Worm (Caenorhabditis elegans) whole organism, late embryonic: ENCODE data around the gene rtfo-1.

Experiments used
- C08G9.2 ChIP-seq: sonication (generic microtip); optimal IDR thresholded peaks from 2 replicates; lab custom pipeline; 2016; ENCODE audit warnings: mild to moderate bottlenecking, missing genetic modification characterization, moderate library complexity, missing compliant biosample characterization
- T23F11.4 ChIP-seq: fragments of 200-800 bp; sonication (Bioruptor generic); optimal IDR thresholded peaks from 2 replicates; lab custom pipeline; 2018; ENCODE audit warnings: mild to moderate bottlenecking, missing genetic modification characterization, missing compliant biosample characterization
- Y22D7AL.16 ChIP-seq: sonication (generic microtip); optimal IDR thresholded peaks from 2 replicates; lab custom pipeline; 2016; ENCODE audit warnings: missing genetic modification characterization, missing compliant biosample characterization
- ahr-1 ChIP-seq: sonication (generic microtip); optimal IDR thresholded peaks from 2 replicates; lab custom pipeline; 2016; ENCODE audit warnings: missing genetic modification characterization, missing compliant biosample characterization
- ceh-14 ChIP-seq: sonication (generic microtip); optimal IDR thresholded peaks from 2 replicates; lab custom pipeline; 2016; ENCODE audit warnings: missing genotype, missing genetic modification characterization, missing compliant biosample characterization
- ceh-19 ChIP-seq: fragments of 200-800 bp; sonication (Bioruptor generic); optimal IDR thresholded peaks from 2 replicates; lab custom pipeline; 2018; ENCODE audit warnings: mild to moderate bottlenecking, missing genetic modification characterization, missing compliant biosample characterization
- ceh-22 ChIP-seq: sonication (generic microtip); optimal IDR thresholded peaks from 2 replicates; lab custom pipeline; 2017; ENCODE audit warnings: missing biosample characterization, missing genetic modification characterization
- ceh-30 ChIP-seq: fragments of 150-350 bp; optimal IDR thresholded peaks from 2 replicates; lab custom pipeline; 2014; ENCODE audit warnings: missing biosample characterization, missing genetic modification characterization
- ceh-31 ChIP-seq: sonication (generic microtip); optimal IDR thresholded peaks from 2 replicates; lab custom pipeline; 2016; ENCODE audit warnings: missing genetic modification characterization, missing compliant biosample characterization
- ceh-48 ChIP-seq: sonication (generic microtip); optimal IDR thresholded peaks from 2 replicates; lab custom pipeline; 2016; ENCODE audit warnings: missing genetic modification characterization, inconsistent platforms, missing compliant biosample characterization
- ceh-6 ChIP-seq: fragments of 200-800 bp; sonication (Bioruptor generic); optimal IDR thresholded peaks from 2 replicates; lab custom pipeline; 2018; ENCODE audit warnings: mild to moderate bottlenecking, missing genetic modification characterization, missing compliant biosample characterization
- dmd-4 ChIP-seq: sonication (generic microtip); optimal IDR thresholded peaks from 2 replicates; lab custom pipeline; 2016; ENCODE audit warnings: borderline replicate concordance, missing genetic modification characterization, missing compliant biosample characterization
- dve-1 ChIP-seq: sonication (generic microtip); optimal IDR thresholded peaks from 2 replicates; lab custom pipeline; 2017; ENCODE audit warnings: antibody characterized with exemption, mild to moderate bottlenecking, missing genetic modification characterization, missing compliant biosample characterization
- ets-4 ChIP-seq: sonication (generic microtip); optimal IDR thresholded peaks from 2 replicates; lab custom pipeline; 2016; ENCODE audit warnings: missing genetic modification characterization, missing compliant biosample characterization
- fax-1 ChIP-seq: sonication (generic microtip); optimal IDR thresholded peaks from 2 replicates; lab custom pipeline; 2016; ENCODE audit warnings: missing genotype, missing genetic modification characterization, missing compliant biosample characterization
- fkh-6 ChIP-seq: sonication (generic microtip); optimal IDR thresholded peaks from 2 replicates; lab custom pipeline; 2016; ENCODE audit warnings: missing genetic modification characterization, missing compliant biosample characterization
- hlh-15 ChIP-seq: sonication (generic microtip); optimal IDR thresholded peaks from 2 replicates; lab custom pipeline; 2016; ENCODE audit warnings: missing genetic modification characterization, missing compliant biosample characterization
- hlh-30 ChIP-seq: sonication (generic microtip); optimal IDR thresholded peaks from 2 replicates; lab custom pipeline; 2017; ENCODE audit warnings: antibody characterized with exemption, missing genetic modification characterization, missing compliant biosample characterization; ENCODE audit not compliant: insufficient read depth
- lim-6 ChIP-seq: sonication (generic microtip); optimal IDR thresholded peaks from 2 replicates; lab custom pipeline; 2016; ENCODE audit warnings: missing genetic modification characterization, missing compliant biosample characterization
- mec-3 ChIP-seq: sonication (generic microtip); optimal IDR thresholded peaks from 2 replicates; lab custom pipeline; 2016; ENCODE audit warnings: borderline replicate concordance, missing genetic modification characterization, missing compliant biosample characterization
- nhr-11 ChIP-seq: fragments of 150-350 bp; optimal IDR thresholded peaks from 2 replicates; lab custom pipeline; 2014; ENCODE audit warnings: missing biosample characterization, missing genetic modification characterization
- odd-2 ChIP-seq: sonication (generic microtip); optimal IDR thresholded peaks from 2 replicates; lab custom pipeline; 2017; ENCODE audit warnings: antibody characterized with exemption, mild to moderate bottlenecking, missing genetic modification characterization, missing compliant biosample characterization
- pat-9 ChIP-seq: fragments of 200-800 bp; sonication (Bioruptor generic); optimal IDR thresholded peaks from 2 replicates; lab custom pipeline; 2018; ENCODE audit warnings: mild to moderate bottlenecking, missing genetic modification characterization, moderate library complexity, missing compliant biosample characterization
- pax-1 ChIP-seq: fragments of 150-350 bp; optimal IDR thresholded peaks from 2 replicates; lab custom pipeline; 2014; ENCODE audit warnings: missing biosample characterization, missing genetic modification characterization
- pqm-1 ChIP-seq: sonication (generic microtip); optimal IDR thresholded peaks from 2 replicates; lab custom pipeline; 2016; ENCODE audit warnings: missing genetic modification characterization, missing compliant biosample characterization
- sox-2 ChIP-seq: fragments of 200-800 bp; sonication (Bioruptor generic); IDR thresholded peaks from 2 replicates; pipeline ENCODE4 v1.3.6; 2022; ENCODE audit warnings: missing genetic modification reagents, missing genetic modification characterization, missing compliant biosample characterization
- sox-4 ChIP-seq: sonication (generic microtip); optimal IDR thresholded peaks from 2 replicates; lab custom pipeline; 2017; ENCODE audit warnings: mild to moderate bottlenecking, missing genetic modification characterization, inconsistent platforms, missing compliant biosample characterization
- syd-9 ChIP-seq: sonication (generic microtip); optimal IDR thresholded peaks from 2 replicates; lab custom pipeline; 2016; ENCODE audit warnings: mild to moderate bottlenecking, missing genetic modification characterization, moderate library complexity, missing compliant biosample characterization
- tbx-2 ChIP-seq: sonication (generic microtip); optimal IDR thresholded peaks from 2 replicates; lab custom pipeline; 2016; ENCODE audit warnings: missing genetic modification characterization, missing compliant biosample characterization
- tbx-7 ChIP-seq: sonication (generic microtip); optimal IDR thresholded peaks from 2 replicates; lab custom pipeline; 2016; ENCODE audit warnings: missing genotype, missing genetic modification characterization, missing compliant biosample characterization
- ttx-3 ChIP-seq: sonication (generic microtip); optimal IDR thresholded peaks from 2 replicates; lab custom pipeline; 2016; ENCODE audit warnings: missing genetic modification reagents, missing genetic modification characterization, missing compliant biosample characterization
- unc-3 ChIP-seq, 2 experiments: fragments of 200-800 bp in 1 of 2; sonication (Bioruptor generic) in 1 of 2; sonication (generic microtip) in 1 of 2; conservative IDR thresholded peaks in 1 of 2; optimal IDR thresholded peaks in 1 of 2; 2 replicates each; pipeline versions ENCODE4 v1.3.6 to Lab custom; 2016 to 2022; ENCODE audit warnings: missing compliant biosample characterization in 2 of 2, missing genetic modification characterization in 2 of 2, missing genetic modification reagents in 1 of 2

The rtfo-1 gene

DNA sequence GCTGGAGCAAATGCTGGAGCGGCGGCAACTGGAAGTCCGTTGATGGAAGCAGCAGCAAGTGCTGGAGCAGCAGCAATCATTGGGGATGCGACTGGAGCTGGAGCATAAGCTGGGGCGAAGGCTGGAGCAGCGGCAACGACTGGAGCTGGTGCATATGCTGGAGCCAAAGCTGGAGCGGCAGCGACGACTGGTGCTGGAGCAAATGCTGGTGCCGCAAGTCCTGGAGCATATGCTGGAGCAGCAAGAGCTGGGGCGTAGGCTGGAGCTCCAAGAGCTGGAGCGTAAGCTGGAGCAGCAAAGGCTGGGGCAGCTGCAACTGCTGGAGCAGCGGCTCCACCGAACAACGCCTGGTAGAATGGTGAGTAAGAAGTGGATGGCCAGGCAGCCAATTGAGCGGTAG, 36.0 kb upstream of the rtfo-1 start:
- peak; percentile 31 for TF ChIP-seq mec-3 (tag; lab: Kevin White, UChicago)
- no peak for TF ChIP-seq ttx-3 (tag; lab: Kevin White, UChicago)
- no peak for TF ChIP-seq fkh-6 (tag; lab: Kevin White, UChicago)
- TF ChIP-seq, all 69 proteins: peak for 1

DNA sequence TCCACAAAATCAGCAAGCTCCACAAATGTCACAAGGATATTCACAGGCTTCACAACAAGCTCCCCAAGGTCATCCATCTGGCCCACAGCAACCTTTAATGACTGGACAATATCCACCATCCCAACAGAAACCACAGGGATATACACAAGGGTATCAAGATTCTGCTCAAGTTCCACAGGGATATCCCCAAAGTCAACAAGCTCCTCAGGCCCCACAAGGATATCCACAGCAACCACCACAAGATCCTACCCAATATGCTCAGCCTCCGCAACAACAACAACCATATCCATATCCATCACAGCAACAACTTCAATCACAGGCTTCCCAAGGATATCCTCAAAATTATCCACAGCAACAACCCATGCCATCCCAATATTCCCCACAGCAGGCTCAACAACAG, 34.2 kb upstream of the rtfo-1 start:
- no peak for TF ChIP-seq sox-4 (tag; lab: Kevin White, UChicago)
- TF ChIP-seq dve-1 (tag; lab: Kevin White, UChicago): peak; percentile 93

DNA sequence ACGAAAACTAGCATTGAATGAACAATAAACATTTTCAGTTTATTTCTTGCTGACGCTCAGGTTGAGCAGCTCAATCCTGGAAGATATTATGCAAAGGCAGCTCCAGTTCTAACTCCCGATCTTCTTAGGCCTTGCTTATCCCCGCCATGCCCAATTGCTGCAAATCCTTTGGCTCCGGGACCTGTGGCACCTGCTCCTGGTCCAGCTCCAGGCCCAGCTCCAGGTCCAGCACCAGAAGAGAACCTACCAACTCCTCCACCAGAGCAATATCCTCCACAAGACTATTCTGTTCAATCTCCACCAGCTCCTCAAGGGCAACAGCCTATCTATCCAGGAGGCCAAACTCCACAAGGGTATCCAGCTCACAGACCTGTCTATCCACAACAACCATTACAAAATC, 33.7 kb upstream of the rtfo-1 start:
- TF ChIP-seq ceh-30 (tag; lab: Kevin White, UChicago): no peak
- no peak for TF ChIP-seq unc-3 (GFP tag; conservative IDR thresholded peaks at IDR 0.05; lab: Robert Waterston, UW)
- no peak for TF ChIP-seq unc-3 (tag; optimal IDR thresholded peaks at IDR 0.05; lab: Kevin White, UChicago)
- TF ChIP-seq fax-1 (tag; lab: Kevin White, UChicago): no peak
- TF ChIP-seq pat-9: no peak
- TF ChIP-seq ceh-48 (tag; lab: Kevin White, UChicago): no peak
- TF ChIP-seq Y22D7AL.16: no peak
- TF ChIP-seq pqm-1 (tag; lab: Kevin White, UChicago): no peak
- TF ChIP-seq ceh-14 (tag; lab: Kevin White, UChicago): no peak
- TF ChIP-seq dmd-4 (tag; lab: Kevin White, UChicago): no peak
- no peak for TF ChIP-seq syd-9

DNA sequence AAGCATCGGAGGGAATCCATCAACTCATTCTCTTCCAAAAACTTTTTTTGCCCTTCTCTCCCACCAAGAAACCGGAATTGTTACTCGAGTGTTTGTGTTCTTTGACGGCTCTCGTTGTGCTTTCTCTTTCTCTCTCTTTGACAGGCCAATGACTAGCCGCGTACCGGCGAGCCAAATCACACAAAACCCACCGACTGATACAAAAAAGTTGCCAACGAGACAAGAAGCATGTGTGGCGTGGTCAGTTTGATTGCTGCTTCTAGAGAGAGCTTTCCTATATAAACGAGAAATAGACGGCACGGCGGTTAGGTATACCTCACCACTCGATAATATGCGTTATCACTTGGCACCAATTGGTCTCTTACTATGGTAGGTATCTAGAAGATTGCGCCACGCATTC, 33.3 kb upstream of the rtfo-1 start, which contains the start of gene pqn-63:
Gene pqn-63, plus strand, starts transcription at position 307 of the 400 bp plus-strand sequence.
- TF ChIP-seq ets-4 (tag; lab: Kevin White, UChicago): peak; percentile 8
- no peak for TF ChIP-seq mec-3 (tag; lab: Kevin White, UChicago)
- no peak for TF ChIP-seq sox-2 (GFP tag; lab: Robert Waterston, UW)
- no peak for TF ChIP-seq hlh-15 (tag; lab: Kevin White, UChicago)
- no peak for TF ChIP-seq hlh-30 (tag; lab: Kevin White, UChicago)
- TF ChIP-seq fkh-6 (tag; lab: Kevin White, UChicago): no peak
- TF ChIP-seq unc-3 (GFP tag; conservative IDR thresholded peaks at IDR 0.05; lab: Robert Waterston, UW): no peak
- no peak for TF ChIP-seq unc-3 (tag; optimal IDR thresholded peaks at IDR 0.05; lab: Kevin White, UChicago)
- no peak for TF ChIP-seq ceh-6 (GFP tag; lab: Kevin White, UChicago)
- no peak for TF ChIP-seq ceh-19 (GFP tag; lab: Kevin White, UChicago)
- TF ChIP-seq, all 69 proteins: peak for 1

DNA sequence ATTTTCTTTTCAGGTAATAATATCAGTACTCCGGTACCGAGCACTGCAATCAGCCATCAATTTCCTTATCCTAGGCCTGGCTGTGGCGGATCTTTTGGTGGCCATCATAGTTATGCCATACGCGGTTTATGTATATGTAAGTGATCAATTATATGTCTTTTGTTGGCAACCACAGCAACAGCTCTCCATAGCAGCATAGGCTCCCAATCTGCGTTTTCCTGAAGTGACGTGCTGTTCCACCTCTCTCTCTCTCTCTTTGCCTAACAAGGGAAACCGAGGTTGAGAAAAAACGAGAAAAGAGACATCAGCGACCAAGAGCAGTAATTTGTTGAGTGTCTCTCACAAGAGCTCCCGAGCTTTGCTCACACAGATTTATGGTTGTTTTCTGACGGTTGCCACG, 26.8 kb upstream of the rtfo-1 start:
- no peak for TF ChIP-seq ceh-48 (tag; lab: Kevin White, UChicago)
- TF ChIP-seq tbx-7 (tag; lab: Kevin White, UChicago): no peak
- no peak for TF ChIP-seq pqm-1 (tag; lab: Kevin White, UChicago)
- TF ChIP-seq hlh-15 (tag; lab: Kevin White, UChicago): no peak
- no peak for TF ChIP-seq T23F11.4 (GFP tag; lab: Kevin White, UChicago)
- no peak for TF ChIP-seq odd-2 (tag; lab: Kevin White, UChicago)
- no peak for TF ChIP-seq Y22D7AL.16
- no peak for TF ChIP-seq nhr-11 (tag; lab: Kevin White, UChicago)
- no peak for TF ChIP-seq ceh-31
- TF ChIP-seq ceh-22: no peak
- no peak for TF ChIP-seq ceh-30 (tag; lab: Kevin White, UChicago)
- no peak for TF ChIP-seq lim-6

DNA sequence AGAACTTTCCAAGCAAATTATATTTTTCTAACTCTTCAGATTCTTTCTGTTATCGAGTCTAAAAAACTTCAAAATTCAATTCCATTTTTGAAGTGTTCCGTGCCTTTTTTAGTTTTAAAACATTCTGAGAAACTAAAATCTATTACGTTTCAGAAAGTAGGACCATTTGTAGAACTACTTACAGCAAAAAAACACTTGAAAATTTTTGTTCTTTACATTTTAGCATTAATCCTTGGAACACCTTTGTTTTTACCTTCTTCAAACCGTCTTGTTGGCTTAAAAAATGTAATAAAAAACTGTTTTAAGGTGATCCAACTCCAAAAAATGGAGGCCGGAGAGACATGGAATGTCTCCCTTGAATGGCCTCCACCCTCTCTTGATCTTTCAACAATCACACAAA, 25.8 kb upstream of the rtfo-1 start, which contains the start of gene dop-2:
Gene dop-2, plus strand, starts transcription at position 301 of the 400 bp plus-strand sequence.
- TF ChIP-seq tbx-2 (tag; lab: Kevin White, UChicago): no peak
- TF ChIP-seq C08G9.2 (tag; lab: Kevin White, UChicago): no peak
- no peak for TF ChIP-seq pax-1 (tag; lab: Kevin White, UChicago)
- TF ChIP-seq dve-1 (tag; lab: Kevin White, UChicago): no peak
- no peak for TF ChIP-seq ahr-1 (tag; lab: Kevin White, UChicago)
